Worm (Caenorhabditis elegans): Measurements from ENCODE around the gene C18A11.3.

- TF ChIP-seq pha-4 (tag; optimal IDR thresholded peaks at IDR 0.05): no peak
- TF ChIP-seq ZK546.5 (tag; optimal IDR thresholded peaks at IDR 0.05): no peak
- TF ChIP-seq snpc-4 (tag; optimal IDR thresholded peaks at IDR 0.05): no peak
- no peak for TF ChIP-seq nhr-77 (tag; optimal IDR thresholded peaks at IDR 0.05)
- TF ChIP-seq fkh-2 (tag; optimal IDR thresholded peaks at IDR 0.05): no peak
- TF ChIP-seq fkh-10 (GFP tag; optimal IDR thresholded peaks at IDR 0.05): no peak
- no peak for TF ChIP-seq ama-1 (optimal IDR thresholded peaks at IDR 0.05)
- TF ChIP-seq ceh-82 (tag; optimal IDR thresholded peaks at IDR 0.05): no peak
- no peak for TF ChIP-seq fos-1 (tag; optimal IDR thresholded peaks at IDR 0.05)
- TF ChIP-seq egl-27 (tag; optimal IDR thresholded peaks at IDR 0.05): no peak
- no peak for TF ChIP-seq ceh-9 (tag; optimal IDR thresholded peaks at IDR 0.05)
- TF ChIP-seq zag-1 (tag; optimal IDR thresholded peaks at IDR 0.05): no peak
- no peak for TF ChIP-seq aly-2 (tag; optimal IDR thresholded peaks at IDR 0.05)
Observed at ce11 chrX:8048637-8049036, 12.3 kb upstream of the C18A11.3 start.

All from whole organism, L3 larva.